Worm (Caenorhabditis elegans) whole organism, mixed stage, embryonic: ENCODE results near the gene acp-7.

Experiments used
- M03D4.4 ChIP-seq: sonication (generic microtip); optimal IDR thresholded peaks from 2 replicates; lab custom pipeline; 2017; ENCODE audit warnings: mild to moderate bottlenecking, missing genetic modification characterization, missing compliant biosample characterization
- bed-3 ChIP-seq: fragments of 200-800 bp; sonication (Bioruptor generic); optimal IDR thresholded peaks from 3 replicates; lab custom pipeline; 2018; ENCODE audit warnings: mild to moderate bottlenecking, missing genetic modification characterization, moderate library complexity, missing compliant biosample characterization
- blmp-1 ChIP-seq: fragments of 150-350 bp; optimal IDR thresholded peaks from 2 replicates; lab custom pipeline; 2014; ENCODE audit warnings: missing biosample characterization, missing genetic modification characterization
- ceh-43 ChIP-seq: fragments of 200-800 bp; sonication (Bioruptor generic); optimal IDR thresholded peaks from 2 replicates; lab custom pipeline; 2018; ENCODE audit warnings: mild to moderate bottlenecking, missing genetic modification characterization, moderate library complexity, missing compliant biosample characterization
- ceh-83 ChIP-seq: fragments of 200-800 bp; sonication (Bioruptor generic); optimal IDR thresholded peaks from 2 replicates; lab custom pipeline; 2018; ENCODE audit warnings: mild to moderate bottlenecking, missing genetic modification characterization, missing compliant biosample characterization
- ces-1 ChIP-seq: fragments of 150-350 bp; optimal IDR thresholded peaks from 2 replicates; lab custom pipeline; 2014; ENCODE audit warnings: missing biosample characterization, missing genetic modification reagents, missing genetic modification characterization
- cnd-1 ChIP-seq: fragments of 200-800 bp; sonication (Bioruptor generic); optimal IDR thresholded peaks from 2 replicates; lab custom pipeline; 2018; ENCODE audit warnings: mild to moderate bottlenecking, missing genetic modification characterization, missing compliant biosample characterization
- elt-1 ChIP-seq: sonication (generic microtip); optimal IDR thresholded peaks from 2 replicates; lab custom pipeline; 2017; ENCODE audit warnings: missing genetic modification characterization, mild to moderate bottlenecking, missing compliant biosample characterization, antibody characterized with exemption, moderate library complexity, borderline replicate concordance; ENCODE audit not compliant: insufficient read depth
- elt-3 ChIP-seq: fragments of 150-350 bp; optimal IDR thresholded peaks from 2 replicates; lab custom pipeline; 2014; ENCODE audit warnings: missing biosample characterization, missing genetic modification characterization
- ham-2 ChIP-seq: fragments of 200-800 bp; sonication (Bioruptor generic); optimal IDR thresholded peaks from 2 replicates; lab custom pipeline; 2018; ENCODE audit warnings: mild to moderate bottlenecking, missing genetic modification characterization, missing compliant biosample characterization
- hlh-1 ChIP-seq: fragments of 150-350 bp; optimal IDR thresholded peaks from 2 replicates; lab custom pipeline; 2014; ENCODE audit warnings: missing biosample characterization, missing genetic modification reagents, missing genetic modification characterization
- lin-13 ChIP-seq: fragments of 150-350 bp; optimal IDR thresholded peaks from 2 replicates; lab custom pipeline; 2014; ENCODE audit warnings: missing biosample characterization, missing genetic modification characterization
- lin-32 ChIP-seq: fragments of 200-800 bp; sonication (Bioruptor generic); optimal IDR thresholded peaks from 2 replicates; lab custom pipeline; 2018; ENCODE audit warnings: mild to moderate bottlenecking, missing genetic modification characterization, missing compliant biosample characterization
- lsy-2 ChIP-seq: fragments of 150-350 bp; optimal IDR thresholded peaks from 2 replicates; lab custom pipeline; 2014; ENCODE audit warnings: missing biosample characterization, missing genetic modification characterization
- mab-5 ChIP-seq: fragments of 150-350 bp; optimal IDR thresholded peaks from 2 replicates; lab custom pipeline; 2014; ENCODE audit warnings: missing biosample characterization, missing genetic modification characterization
- nhr-12 ChIP-seq: fragments of 150-350 bp; optimal IDR thresholded peaks from 2 replicates; lab custom pipeline; 2014; ENCODE audit warnings: missing biosample characterization, missing genetic modification characterization
- nhr-2 ChIP-seq: fragments of 150-350 bp; optimal IDR thresholded peaks from 2 replicates; lab custom pipeline; 2014; ENCODE audit warnings: missing biosample characterization, missing genetic modification characterization
- nhr-237 ChIP-seq: fragments of 150-350 bp; optimal IDR thresholded peaks from 2 replicates; lab custom pipeline; 2014; ENCODE audit warnings: missing biosample characterization, missing genetic modification characterization
- nhr-28 ChIP-seq: fragments of 150-350 bp; optimal IDR thresholded peaks from 2 replicates; lab custom pipeline; 2014; ENCODE audit warnings: missing biosample characterization, missing genetic modification characterization
- nhr-76 ChIP-seq: sonication (generic microtip); optimal IDR thresholded peaks from 2 replicates; lab custom pipeline; 2017; ENCODE audit warnings: missing biosample characterization, missing genetic modification characterization
- pha-4 ChIP-seq: fragments of 150-350 bp; optimal IDR thresholded peaks from 2 replicates; lab custom pipeline; 2018; ENCODE audit warnings: missing biosample characterization, missing genetic modification reagents, missing genetic modification characterization
- sem-2 ChIP-seq: fragments of 200-800 bp; sonication (Bioruptor generic); optimal IDR thresholded peaks from 2 replicates; lab custom pipeline; 2018; ENCODE audit warnings: mild to moderate bottlenecking, missing genetic modification characterization, missing compliant biosample characterization
- snpc-4 ChIP-seq: fragments of 150-350 bp; optimal IDR thresholded peaks from 2 replicates; lab custom pipeline; 2014; ENCODE audit warnings: missing biosample characterization, missing genetic modification characterization
- sptf-1 ChIP-seq: sonication (generic microtip); optimal IDR thresholded peaks from 2 replicates; lab custom pipeline; 2017; ENCODE audit warnings: mild to moderate bottlenecking, missing genetic modification characterization, moderate library complexity, missing compliant biosample characterization
- tbx-8 ChIP-seq: fragments of 200-800 bp; sonication (Bioruptor generic); optimal IDR thresholded peaks from 2 replicates; lab custom pipeline; 2018; ENCODE audit warnings: mild to moderate bottlenecking, missing genetic modification characterization, moderate library complexity, missing compliant biosample characterization
- unc-120 ChIP-seq: sonication (generic microtip); optimal IDR thresholded peaks from 2 replicates; lab custom pipeline; 2017; ENCODE audit warnings: missing genetic modification characterization, missing compliant biosample characterization; ENCODE audit not compliant: poor library complexity, severe bottlenecking
- unc-39 ChIP-seq: fragments of 150-350 bp; optimal IDR thresholded peaks from 2 replicates; lab custom pipeline; 2014; ENCODE audit warnings: missing biosample characterization, missing genetic modification characterization
- unc-62 ChIP-seq: fragments of 150-350 bp; optimal IDR thresholded peaks from 2 replicates; lab custom pipeline; 2014; ENCODE audit warnings: missing biosample characterization, missing genetic modification reagents, missing genetic modification characterization
- zip-8 ChIP-seq: fragments of 150-350 bp; optimal IDR thresholded peaks from 2 replicates; lab custom pipeline; 2014; ENCODE audit warnings: missing biosample characterization, missing genetic modification characterization
- ztf-11 ChIP-seq: fragments of 150-350 bp; optimal IDR thresholded peaks from 2 replicates; lab custom pipeline; 2014; ENCODE audit warnings: missing biosample characterization, missing genetic modification characterization

The acp-7 gene

ce11 chrIV:6473140-6473539 is 41.7 kb upstream of the acp-7 start, which contains the start of gene Y73B6BL.27:
TSS of gene Y73B6BL.27 (minus strand) at chrIV:6473240.
- no peak for TF ChIP-seq ztf-11 (tag; lab: Kevin White, UChicago)
- no peak for TF ChIP-seq lin-13 (tag; lab: Kevin White, UChicago)
- TF ChIP-seq snpc-4 (tag; lab: Kevin White, UChicago), result no peak
- no peak for TF ChIP-seq sptf-1 (tag; lab: Kevin White, UChicago)
- TF ChIP-seq unc-39 (tag; lab: Kevin White, UChicago), result no peak
- no peak for TF ChIP-seq unc-62
- no peak for TF ChIP-seq blmp-1 (tag; lab: Kevin White, UChicago)
- no peak for TF ChIP-seq zip-8 (tag; lab: Kevin White, UChicago)
- no peak for TF ChIP-seq lsy-2 (tag; lab: Kevin White, UChicago)
- TF ChIP-seq M03D4.4 (tag; lab: Kevin White, UChicago), result no peak
- TF ChIP-seq hlh-1 (tag; lab: Kevin White, UChicago), result no peak
- TF ChIP-seq cnd-1 (tag; lab: Kevin White, UChicago), result no peak
- no peak for TF ChIP-seq sem-2 (GFP tag; lab: Kevin White, UChicago)
- no peak for TF ChIP-seq nhr-12 (tag; lab: Kevin White, UChicago)
- TF ChIP-seq pha-4 (tag; lab: Kevin White, UChicago), result no peak
- no peak for TF ChIP-seq nhr-2 (tag; lab: Kevin White, UChicago)
- no peak for TF ChIP-seq nhr-237
- TF ChIP-seq ham-2, result no peak

- no peak for TF ChIP-seq ham-2
- TF ChIP-seq nhr-237, result no peak
- no peak for TF ChIP-seq unc-39 (tag; lab: Kevin White, UChicago)
- no peak for TF ChIP-seq nhr-28 (tag; lab: Kevin White, UChicago)
- TF ChIP-seq zip-8 (tag; lab: Kevin White, UChicago), result no peak
- TF ChIP-seq unc-62, result no peak
- TF ChIP-seq blmp-1 (tag; lab: Kevin White, UChicago), result no peak
- TF ChIP-seq nhr-76 (tag; lab: Kevin White, UChicago), result no peak
- TF ChIP-seq mab-5 (tag; lab: Kevin White, UChicago), result no peak
- TF ChIP-seq ces-1 (GFP tag; lab: Kevin White, UChicago), result peak; percentile 55
- TF ChIP-seq elt-3 (tag; lab: Kevin White, UChicago), result no peak
- no peak for TF ChIP-seq ztf-11 (tag; lab: Kevin White, UChicago)
- peak; percentile 91 for TF ChIP-seq cnd-1 (tag; lab: Kevin White, UChicago)
- TF ChIP-seq elt-1 (tag; lab: Kevin White, UChicago), result no peak
These were observed 39.7 kb upstream of the acp-7 start, which contains the start of gene tmed-13 for ce11 chrIV:6471216-6471615. TSS of gene tmed-13 (minus strand) at chrIV:6471384.

ce11 chrIV:6464005-6464404 is 32.5 kb upstream of the acp-7 start, which contains the start of gene acr-25:
TSS of gene acr-25 (plus strand) at chrIV:6464305.
- TF ChIP-seq sptf-1 (tag; lab: Kevin White, UChicago) (no peak), snpc-4 (tag; lab: Kevin White, UChicago) (no peak), nhr-237 (no peak), nhr-2 (tag; lab: Kevin White, UChicago) (no peak), elt-1 (tag; lab: Kevin White, UChicago) (no peak), ceh-83 (GFP tag; lab: Kevin White, UChicago) (no peak), blmp-1 (tag; lab: Kevin White, UChicago) (no peak), unc-62 (no peak), ceh-43 (GFP tag; lab: Kevin White, UChicago) (no peak), M03D4.4 (tag; lab: Kevin White, UChicago) (no peak), tbx-8 (GFP tag; lab: Kevin White, UChicago) (no peak), lsy-2 (tag; lab: Kevin White, UChicago) (no peak), lin-13 (tag; lab: Kevin White, UChicago) (no peak), ces-1 (GFP tag; lab: Kevin White, UChicago) (no peak)
- TF ChIP-seq, all 35 proteins: peak for 0

ce11 chrIV:6460596-6460995 is 29.1 kb upstream of the acp-7 start:
- no peak for TF ChIP-seq lin-32 (GFP tag; lab: Kevin White, UChicago)
- no peak for TF ChIP-seq unc-62
- no peak for TF ChIP-seq nhr-12 (tag; lab: Kevin White, UChicago)
- no peak for TF ChIP-seq unc-120
- TF ChIP-seq nhr-28 (tag; lab: Kevin White, UChicago), result no peak
- TF ChIP-seq lsy-2 (tag; lab: Kevin White, UChicago), result no peak
- TF ChIP-seq ceh-43 (GFP tag; lab: Kevin White, UChicago), result no peak
- TF ChIP-seq unc-39 (tag; lab: Kevin White, UChicago), result no peak
- TF ChIP-seq ceh-83 (GFP tag; lab: Kevin White, UChicago), result no peak
- TF ChIP-seq pha-4 (tag; lab: Kevin White, UChicago), result no peak

- no peak for TF ChIP-seq hlh-1 (tag; lab: Kevin White, UChicago)
- TF ChIP-seq nhr-12 (tag; lab: Kevin White, UChicago), result no peak
- TF ChIP-seq snpc-4 (tag; lab: Kevin White, UChicago), result no peak
- no peak for TF ChIP-seq unc-120
- no peak for TF ChIP-seq blmp-1 (tag; lab: Kevin White, UChicago)
- TF ChIP-seq sem-2 (GFP tag; lab: Kevin White, UChicago), result no peak
- no peak for TF ChIP-seq nhr-2 (tag; lab: Kevin White, UChicago)
- no peak for TF ChIP-seq bed-3
- TF ChIP-seq unc-62, result no peak
These were observed 26.0 kb upstream of the acp-7 start, which contains the start of gene lgc-10 for ce11 chrIV:6457472-6457871. TSS of gene lgc-10 (minus strand) at chrIV:6457572.
